Worm (Caenorhabditis elegans): ENCODE results near the gene F31E3.6.

F31E3.6 gene

DNA sequence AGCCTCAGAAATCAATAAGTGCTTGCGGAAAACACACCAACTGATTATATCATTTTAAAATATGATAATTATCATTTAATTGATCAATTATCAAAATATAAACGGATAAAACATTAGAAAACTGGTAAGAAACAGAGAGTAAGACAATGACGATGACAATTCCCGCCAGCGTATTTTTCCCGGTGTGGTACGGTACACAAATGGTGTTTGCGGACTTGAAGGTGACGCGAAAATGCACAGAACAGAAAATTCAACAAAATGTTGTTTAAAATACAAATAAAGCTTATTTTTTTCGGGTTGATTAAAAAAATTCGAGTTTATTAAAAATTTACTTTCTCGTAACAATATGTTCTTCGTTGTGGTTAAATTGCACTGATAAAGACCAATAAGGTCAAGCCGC, 20.7 kb upstream of the F31E3.6 start (continued):
- TF ChIP-seq hlh-12 (tag; optimal IDR thresholded peaks at IDR 0.05) (no peak), ztf-28 (GFP tag; IDR thresholded peaks at IDR 0.05) (no peak), snpc-3.4 (tag; optimal IDR thresholded peaks at IDR 0.05) (peak; percentile 38), aptf-2 (GFP tag; conservative IDR thresholded peaks at IDR 0.05) (no peak), F55B11.4 (tag; optimal IDR thresholded peaks at IDR 0.05; ENCODE audit: borderline replicate concordance, insufficient read depth) (no peak), lin-54 (GFP tag; optimal IDR thresholded peaks at IDR 0.05) (peak; percentile 64), lir-1 (GFP tag; conservative IDR thresholded peaks at IDR 0.05) (peak; percentile 36; the same call in 1 of the 2 replicates), ama-1 (optimal IDR thresholded peaks at IDR 0.05) (no peak), ama-1 (GFP tag; optimal IDR thresholded peaks at IDR 0.05) (no peak), B0261.1 (tag; optimal IDR thresholded peaks at IDR 0.05) (no peak), snpc-1.3 (tag; optimal IDR thresholded peaks at IDR 0.05; ENCODE audit: insufficient read depth) (peak; percentile 42), hrde-1 (tag; optimal IDR thresholded peaks at IDR 0.05; ENCODE audit: borderline replicate concordance) (no peak), Y56A3A.18 (GFP tag; IDR thresholded peaks at IDR 0.05) (no peak), F57A8.1 (GFP tag; optimal IDR thresholded peaks at IDR 0.05) (no peak), mxl-1 (tag; optimal IDR thresholded peaks at IDR 0.05) (no peak), K11D2.4 (GFP tag; IDR thresholded peaks at IDR 0.05) (no peak), lsy-27 (tag; optimal IDR thresholded peaks at IDR 0.05; ENCODE audit: borderline replicate concordance, insufficient read depth) (peak; percentile 7), akir-1 (GFP tag; optimal IDR thresholded peaks at IDR 0.05) (no peak), C06A6.2 (GFP tag; conservative IDR thresholded peaks at IDR 0.05) (no peak), nhr-80 (tag; optimal IDR thresholded peaks at IDR 0.05) (no peak), ztf-6 (GFP tag; IDR thresholded peaks at IDR 0.05) (no peak), zfh-2 (GFP tag; conservative IDR thresholded peaks at IDR 0.05) (no peak), mel-28 (tag; optimal IDR thresholded peaks at IDR 0.05; ENCODE audit: borderline replicate concordance) (no peak), repo-1 (tag; optimal IDR thresholded peaks at IDR 0.05) (no peak), Y67H2A.10 (GFP tag; conservative IDR thresholded peaks at IDR 0.05) (0 out of 2 replicates have a peak, but pooled peaks have one; percentile 27), ztf-22 (GFP tag; optimal IDR thresholded peaks at IDR 0.05) (no peak), cebp-1 (GFP tag; IDR thresholded peaks at IDR 0.05) (no peak), cebp-1 (tag; optimal IDR thresholded peaks at IDR 0.05) (peak; percentile 17), cebp-2 (GFP tag; IDR thresholded peaks at IDR 0.05) (no peak), efl-1 (GFP tag; optimal IDR thresholded peaks at IDR 0.05) (peak; percentile 98), ceh-40 (GFP tag; IDR thresholded peaks at IDR 0.05) (no peak), sdz-38 (tag; optimal IDR thresholded peaks at IDR 0.05) (no peak), nfya-2 (GFP tag; IDR thresholded peaks at IDR 0.05) (no peak), xnd-1 (tag; optimal IDR thresholded peaks at IDR 0.05) (peak; percentile 75), Y79H2A.3 (GFP tag; conservative IDR thresholded peaks at IDR 0.05) (no peak), Y95B8A.8 (GFP tag; IDR thresholded peaks at IDR 0.05) (0 out of 2 replicates have a peak, but pooled peaks have one; percentile 7), nhr-90 (tag; optimal IDR thresholded peaks at IDR 0.05) (no peak), pha-4 (tag; optimal IDR thresholded peaks at IDR 0.05) (no peak), let-607 (tag; optimal IDR thresholded peaks at IDR 0.05) (no peak), dpl-1 (GFP tag; optimal IDR thresholded peaks at IDR 0.05) (peak; percentile 92), sptf-2 (GFP tag; optimal IDR thresholded peaks at IDR 0.05) (no peak), tbp1 (GFP tag; optimal IDR thresholded peaks at IDR 0.05) (peak; percentile 19), attf-5 (GFP tag; optimal IDR thresholded peaks at IDR 0.05) (no peak), snpc-1.1 (tag; optimal IDR thresholded peaks at IDR 0.05; ENCODE audit: insufficient read depth) (peak; percentile 15), nhr-27 (tag; optimal IDR thresholded peaks at IDR 0.05) (no peak), D2030.7 (GFP tag; IDR thresholded peaks at IDR 0.05) (peak; percentile 69), him-1 (tag; optimal IDR thresholded peaks at IDR 0.05) (peak; percentile 86), tlf-1 (GFP tag; optimal IDR thresholded peaks at IDR 0.05) (peak; percentile 42), let-526 (GFP tag; IDR thresholded peaks at IDR 0.05) (no peak)

Measured in whole organism, young adult.